Worm (Caenorhabditis elegans) whole organism, L4 larva: Measurements from ENCODE around the gene T19C3.5.

Source experiments
- ZK337.2 ChIP-seq: fragments of 200-800 bp; sonication (Bioruptor generic); IDR thresholded peaks from 2 replicates; pipeline ENCODE4 v1.3.6; 2022; ENCODE audit warnings: missing genetic modification reagents, missing genetic modification characterization, missing compliant biosample characterization
- ZK546.5 ChIP-seq, 2 experiments: sonication (generic microtip); optimal IDR thresholded peaks; 2 replicates each; lab custom pipeline; 2017; ENCODE audit warnings: missing biosample characterization in 2 of 2, missing genetic modification characterization in 2 of 2
- ama-1 ChIP-seq: fragments of 150-350 bp; optimal IDR thresholded peaks from 2 replicates; lab custom pipeline; 2014; ENCODE audit warnings: inconsistent platforms, mixed read lengths
- ceh-82 ChIP-seq: sonication (generic microtip); optimal IDR thresholded peaks from 2 replicates; lab custom pipeline; 2017; ENCODE audit warnings: missing biosample characterization, missing genetic modification characterization
- hmg-1.1 ChIP-seq: fragments of 200-800 bp; sonication (Bioruptor generic); IDR thresholded peaks from 2 replicates; pipeline ENCODE4 v1.3.6; 2022; ENCODE audit warnings: missing genetic modification reagents, missing genetic modification characterization, missing compliant biosample characterization
- nhr-111 ChIP-seq: fragments of 200-800 bp; sonication (Bioruptor generic); optimal IDR thresholded peaks from 2 replicates; lab custom pipeline; 2018; ENCODE audit warnings: mild to moderate bottlenecking, missing genetic modification characterization, missing compliant biosample characterization
- nhr-237 ChIP-seq: sonication (generic microtip); optimal IDR thresholded peaks from 2 replicates; lab custom pipeline; 2017; ENCODE audit warnings: missing biosample characterization, missing genetic modification characterization
- vab-7 ChIP-seq: fragments of 200-800 bp; sonication (Bioruptor generic); IDR thresholded peaks from 2 replicates; pipeline ENCODE4 v1.3.6; 2022; ENCODE audit warnings: missing genetic modification reagents, missing genetic modification characterization, missing compliant biosample characterization

DNA sequence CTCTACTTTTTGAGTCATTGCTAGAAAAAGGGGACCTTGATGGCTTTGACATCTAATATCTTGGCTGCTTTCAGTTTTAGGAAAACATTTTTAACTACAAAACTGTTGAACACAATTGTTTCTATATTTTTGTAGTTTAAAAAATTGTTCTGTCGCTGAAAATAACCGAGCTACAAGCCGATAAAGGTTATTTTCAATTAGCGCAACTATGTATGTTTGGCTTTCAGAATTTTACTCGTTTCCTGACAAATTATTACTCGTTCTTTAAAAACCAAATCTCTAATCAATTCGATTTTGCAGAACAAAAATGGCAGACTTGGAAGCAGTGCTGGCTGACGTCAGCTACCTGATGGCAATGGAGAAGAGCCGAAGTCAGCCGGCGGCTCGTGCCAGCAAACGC, 48.1 kb upstream of the T19C3.5 start, which contains the start of gene grk-2:
- TF ChIP-seq ama-1 (no peak), hmg-1.1 (GFP tag; lab: Robert Waterston, UW) (no peak), ceh-82 (tag; lab: Kevin White, UChicago) (no peak), vab-7 (GFP tag; lab: Robert Waterston, UW) (no peak), nhr-111 (GFP tag; lab: Kevin White, UChicago) (no peak), ZK546.5 (tag; optimal IDR thresholded peaks at IDR 0.05; lab: Kevin White, UChicago) (no peak), nhr-237 (tag; lab: Kevin White, UChicago) (no peak), ZK337.2 (GFP tag; lab: Robert Waterston, UW) (no peak)
